Fruit fly (Drosophila melanogaster): Measurements from ENCODE around the gene rod.

The rod gene

DNA sequence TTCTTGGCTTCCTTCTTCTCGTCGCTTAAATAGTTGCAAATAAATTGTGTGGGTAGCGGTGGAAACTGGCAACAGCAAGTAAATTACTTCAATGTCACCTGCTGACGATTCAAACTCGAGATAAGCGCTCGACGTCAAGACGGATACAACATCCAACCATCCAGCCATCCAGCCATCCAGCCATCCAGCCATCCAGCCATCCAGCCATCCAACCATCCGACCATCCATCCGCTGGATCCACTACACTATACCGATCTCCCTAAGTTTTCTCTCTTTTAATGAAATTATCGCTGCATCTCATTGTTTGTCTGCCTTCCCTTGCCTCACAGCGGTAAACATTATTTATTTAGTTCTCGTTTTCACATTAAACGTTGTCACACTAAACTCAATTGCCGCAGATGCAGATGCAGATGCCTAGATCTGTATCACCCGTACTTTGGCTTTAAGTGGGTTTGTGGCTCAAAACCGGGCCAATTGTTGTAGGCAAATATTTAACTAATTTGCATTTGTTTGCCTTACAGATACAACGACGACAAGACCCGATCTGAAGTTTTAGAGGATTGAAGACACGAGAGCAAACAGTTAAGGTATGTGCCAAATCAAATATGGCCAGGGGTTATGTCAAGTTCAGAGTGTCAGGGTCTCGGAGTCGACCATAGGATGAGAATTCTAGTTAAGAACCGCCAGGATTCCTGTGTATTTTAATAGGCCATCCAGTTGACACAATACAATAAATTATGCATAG is 31.8 kb upstream of the rod start (continued):
- TF ChIP-seq CG13296 (GFP tag; optimal IDR thresholded peaks at IDR 0.05), result no peak
- TF ChIP-seq mld (GFP tag; IDR thresholded peaks at IDR 0.05; ENCODE audit: partially characterized antibody), result no peak
- TF ChIP-seq scrt (GFP tag; optimal IDR thresholded peaks at IDR 0.05), result no peak
- TF ChIP-seq onecut (GFP tag; IDR thresholded peaks at IDR 0.05), result no peak
- TF ChIP-seq Eip74EF (GFP tag; optimal IDR thresholded peaks at IDR 0.05), result no peak
- no peak for TF ChIP-seq CG12155 (GFP tag; optimal IDR thresholded peaks at IDR 0.05)
- TF ChIP-seq Blimp-1 (GFP tag; optimal IDR thresholded peaks at IDR 0.05), result peak; percentile 33
- no peak for TF ChIP-seq CG8290 (GFP tag; optimal IDR thresholded peaks at IDR 0.05)
- TF ChIP-seq CG8290 (tag; optimal IDR thresholded peaks at IDR 0.05), result no peak
- TF ChIP-seq CG2120 (GFP tag; optimal IDR thresholded peaks at IDR 0.05), result no peak
- peak; percentile 40; the same call in 1 of the 2 replicates for TF ChIP-seq Xrp1 (GFP tag; IDR thresholded peaks at IDR 0.05)
- no peak for TF ChIP-seq CG4282 (GFP tag; optimal IDR thresholded peaks at IDR 0.05)
- TF ChIP-seq Six4 (GFP tag; optimal IDR thresholded peaks at IDR 0.05), result no peak
- no peak for TF ChIP-seq H2.0 (GFP tag; IDR thresholded peaks at IDR 0.05)
- no peak for TF ChIP-seq sug (tag; optimal IDR thresholded peaks at IDR 0.05)
- no peak for TF ChIP-seq CG7839 (tag; optimal IDR thresholded peaks at IDR 0.05)
- no peak for TF ChIP-seq sob (GFP tag; IDR thresholded peaks at IDR 0.05)
- TF ChIP-seq CG1529 (GFP tag; optimal IDR thresholded peaks at IDR 0.05), result peak; percentile 24
- no peak for TF ChIP-seq lmd (GFP tag; IDR thresholded peaks at IDR 0.05)
- no peak for TF ChIP-seq slbo (GFP tag; IDR thresholded peaks at IDR 0.05)
- no peak for TF ChIP-seq CG7357 (GFP tag; IDR thresholded peaks at IDR 0.05)
- no peak for TF ChIP-seq BEAF-32 (GFP tag; optimal IDR thresholded peaks at IDR 0.05)
- TF ChIP-seq amos (GFP tag; IDR thresholded peaks at IDR 0.05; ENCODE audit: partially characterized antibody), result no peak
- no peak for TF ChIP-seq aop (GFP tag; IDR thresholded peaks at IDR 0.05)
- TF ChIP-seq Spps (tag; optimal IDR thresholded peaks at IDR 0.05), result no peak
- TF ChIP-seq CG8924 (tag; optimal IDR thresholded peaks at IDR 0.05), result peak; percentile 36
- no peak for TF ChIP-seq CG6765 (GFP tag; optimal IDR thresholded peaks at IDR 0.05)
- TF ChIP-seq Oli (tag; optimal IDR thresholded peaks at IDR 0.05), result no peak
- no peak for TF ChIP-seq CG6791 (GFP tag; IDR thresholded peaks at IDR 0.05; ENCODE audit: partially characterized antibody)
- no peak for TF ChIP-seq esg (GFP tag; conservative IDR thresholded peaks at IDR 0.05)
- TF ChIP-seq CG15011 (GFP tag; optimal IDR thresholded peaks at IDR 0.05), result no peak
- no peak for TF ChIP-seq CG4424 (GFP tag; optimal IDR thresholded peaks at IDR 0.05)
- TF ChIP-seq tgo (GFP tag; IDR thresholded peaks at IDR 0.05), result no peak
- peak; percentile 87 for TF ChIP-seq sens (GFP tag)
- TF ChIP-seq nmo (GFP tag; optimal IDR thresholded peaks at IDR 0.05), result no peak
- no peak for TF ChIP-seq ken (GFP tag; IDR thresholded peaks at IDR 0.05)
- TF ChIP-seq CG13624 (GFP tag; optimal IDR thresholded peaks at IDR 0.05), result no peak
- no peak for TF ChIP-seq twi (tag; optimal IDR thresholded peaks at IDR 0.05)
- TF ChIP-seq Awh (GFP tag; IDR thresholded peaks at IDR 0.05), result peak; percentile 26; the same call in 1 of the 2 replicates
- no peak for TF ChIP-seq CG18599 (GFP tag; optimal IDR thresholded peaks at IDR 0.05)
- TF ChIP-seq gem (tag; optimal IDR thresholded peaks at IDR 0.05), result peak; percentile 20
- TF ChIP-seq Ravus (GFP tag; IDR thresholded peaks at IDR 0.05), result no peak
- TF ChIP-seq ap (GFP tag; IDR thresholded peaks at IDR 0.05), result no peak
- no peak for TF ChIP-seq fru (optimal IDR thresholded peaks at IDR 0.05)
- no peak for TF ChIP-seq CG17186 (GFP tag; optimal IDR thresholded peaks at IDR 0.05)
- TF ChIP-seq ac (GFP tag; optimal IDR thresholded peaks at IDR 0.05), result peak; percentile 59
- TF ChIP-seq jumu (GFP tag; optimal IDR thresholded peaks at IDR 0.05), result no peak
- TF ChIP-seq Asciz (GFP tag; optimal IDR thresholded peaks at IDR 0.05), result peak; percentile 23
- TF ChIP-seq Mes4 (GFP tag; optimal IDR thresholded peaks at IDR 0.05), result peak; percentile 16
- TF ChIP-seq CG3065 (GFP tag; optimal IDR thresholded peaks at IDR 0.05), result no peak
- TF ChIP-seq zf30C (GFP tag; optimal IDR thresholded peaks at IDR 0.05), result no peak

Measured in whole organism, embryonic.